Fruit fly (Drosophila melanogaster) whole organism, pupa: Measurements from ENCODE around the gene CG2972.

ENCODE experiments used
- CG10348 ChIP-seq: fragments of 200-800 bp; sonication (Bioruptor generic); IDR thresholded peaks from 2 replicates; pipeline ENCODE4 v1.3.6; 2022; ENCODE audit warnings: missing biosample characterization, missing genetic modification characterization
- CG12605 ChIP-seq: fragments of 200-800 bp; sonication (Bioruptor generic); IDR thresholded peaks from 2 replicates; pipeline ENCODE4 v1.3.6; 2022; ENCODE audit warnings: missing biosample characterization, missing genetic modification characterization
- CG13204 ChIP-seq: fragments of 200-800 bp; sonication (Bioruptor generic); optimal IDR thresholded peaks from 2 replicates; lab custom pipeline; 2018; ENCODE audit warnings: missing biosample characterization, mild to moderate bottlenecking, missing genetic modification characterization, moderate library complexity
- CG14655 ChIP-seq: fragments of 200-800 bp; sonication (Bioruptor generic); optimal IDR thresholded peaks from 3 replicates; lab custom pipeline; 2017; ENCODE audit warnings: mild to moderate bottlenecking, missing biosample characterization, missing genetic modification reagents, missing genetic modification characterization
- CG15710 ChIP-seq: fragments of 200-800 bp; sonication (Bioruptor generic); optimal IDR thresholded peaks from 2 replicates; lab custom pipeline; 2018; ENCODE audit warnings: missing biosample characterization, mild to moderate bottlenecking, missing genetic modification characterization, moderate library complexity
- CG17806 ChIP-seq: fragments of 200-800 bp; sonication (Bioruptor generic); optimal IDR thresholded peaks from 2 replicates; lab custom pipeline; 2018; ENCODE audit warnings: missing biosample characterization, mild to moderate bottlenecking, missing genetic modification characterization, moderate library complexity
- CG32121 ChIP-seq: fragments of 200-800 bp; sonication (Bioruptor generic); IDR thresholded peaks from 2 replicates; pipeline ENCODE4 v1.3.6; 2022; ENCODE audit warnings: missing biosample characterization, missing genetic modification characterization
- CG34367 ChIP-seq: fragments of 200-800 bp; sonication (Bioruptor generic); optimal IDR thresholded peaks from 2 replicates; lab custom pipeline; 2018; ENCODE audit warnings: missing biosample characterization, mild to moderate bottlenecking, missing genetic modification characterization
- CG4496 ChIP-seq: fragments of 200-800 bp; sonication (Bioruptor generic); IDR thresholded peaks from 3 replicates; pipeline ENCODE4 v1.3.6; 2022; ENCODE audit warnings: missing biosample characterization, missing genetic modification characterization
- CG8159 ChIP-seq: fragments of 200-800 bp; sonication (Bioruptor generic); optimal IDR thresholded peaks from 3 replicates; lab custom pipeline; 2018; ENCODE audit warnings: missing biosample characterization, mild to moderate bottlenecking, missing genetic modification characterization, moderate library complexity
- CG8301 ChIP-seq: fragments of 200-800 bp; sonication (Bioruptor generic); optimal IDR thresholded peaks from 2 replicates; lab custom pipeline; 2018; ENCODE audit warnings: missing biosample characterization, mild to moderate bottlenecking, missing genetic modification characterization
- CG9948 ChIP-seq: fragments of 200-800 bp; sonication (Bioruptor generic); optimal IDR thresholded peaks from 2 replicates; lab custom pipeline; 2018; ENCODE audit warnings: missing biosample characterization, mild to moderate bottlenecking, missing genetic modification characterization, moderate library complexity
- D1 ChIP-seq: fragments of 200-800 bp; sonication (Bioruptor generic); optimal IDR thresholded peaks from 2 replicates; lab custom pipeline; 2018; ENCODE audit warnings: missing biosample characterization, mild to moderate bottlenecking, missing genetic modification characterization, moderate library complexity
- EcR ChIP-seq: fragments of 200-800 bp; sonication (Bioruptor generic); optimal IDR thresholded peaks from 3 replicates; lab custom pipeline; 2019; ENCODE audit warnings: missing biosample characterization, missing genetic modification characterization, mild to moderate bottlenecking, moderate library complexity, missing genetic modification reagents
- Ets98B ChIP-seq: fragments of 200-800 bp; sonication (Bioruptor generic); IDR thresholded peaks from 2 replicates; pipeline ENCODE4 v1.3.6; 2022; ENCODE audit warnings: missing biosample characterization, missing genetic modification characterization
- Pif1A ChIP-seq: fragments of 200-800 bp; sonication (Bioruptor generic); optimal IDR thresholded peaks from 3 replicates; lab custom pipeline; 2016; ENCODE audit warnings: missing biosample characterization, missing genetic modification characterization
- Pif1B ChIP-seq: fragments of 200-800 bp; sonication (Bioruptor generic); optimal IDR thresholded peaks from 3 replicates; lab custom pipeline; 2016; ENCODE audit warnings: missing biosample characterization, missing genetic modification characterization
- Snoo ChIP-seq: fragments of 200-800 bp; sonication (Bioruptor generic); optimal IDR thresholded peaks from 3 replicates; lab custom pipeline; 2017; ENCODE audit warnings: missing biosample characterization, mild to moderate bottlenecking, missing genetic modification characterization, inconsistent platforms
- fd96Ca ChIP-seq: fragments of 200-800 bp; sonication (Bioruptor generic); IDR thresholded peaks from 3 replicates; pipeline ENCODE4 v1.3.6; 2022; ENCODE audit warnings: missing biosample characterization, missing genetic modification characterization
- gl ChIP-seq: fragments of 200-800 bp; sonication (Bioruptor generic); optimal IDR thresholded peaks from 2 replicates; lab custom pipeline; 2018; ENCODE audit warnings: missing biosample characterization, mild to moderate bottlenecking, missing genetic modification characterization
- rn ChIP-seq: fragments of 200-800 bp; sonication (Bioruptor generic); IDR thresholded peaks from 2 replicates; pipeline ENCODE4 v1.3.6; 2022; ENCODE audit warnings: missing biosample characterization, missing genetic modification characterization

CG2972 gene

DNA sequence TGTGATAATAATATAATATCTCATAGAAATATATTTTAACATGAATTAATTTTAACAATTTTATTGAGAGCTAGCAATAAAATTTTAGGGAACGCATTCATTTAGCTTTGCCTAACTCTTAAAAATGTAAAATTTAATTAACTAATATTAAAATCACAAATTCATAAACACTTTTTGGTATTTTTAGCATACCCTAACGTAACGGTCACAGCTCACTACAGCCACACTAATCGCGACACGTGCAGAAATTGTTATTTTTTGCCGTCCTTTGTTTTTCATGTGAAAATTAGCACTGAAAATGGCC lies at the start of gene CG2972:
Gene CG2972, plus strand, starts transcription at position 205 of the 304 bp plus-strand sequence.
- TF ChIP-seq CG12605 (no peak), CG13204 (no peak), gl (tag; lab: Kevin White, UChicago) (no peak), CG8301 (tag; lab: Kevin White, UChicago) (no peak), CG9948 (tag; lab: Kevin White, UChicago) (no peak), rn (GFP tag; lab: Robert Waterston, UW) (no peak), CG34367 (tag; lab: Kevin White, UChicago) (no peak), D1 (tag; lab: Kevin White, UChicago) (no peak), CG14655 (no peak), Ets98B (no peak), Snoo (tag; lab: Kevin White, UChicago) (no peak), CG32121 (GFP tag; lab: Robert Waterston, UW) (no peak), CG15710 (no peak)

DNA sequence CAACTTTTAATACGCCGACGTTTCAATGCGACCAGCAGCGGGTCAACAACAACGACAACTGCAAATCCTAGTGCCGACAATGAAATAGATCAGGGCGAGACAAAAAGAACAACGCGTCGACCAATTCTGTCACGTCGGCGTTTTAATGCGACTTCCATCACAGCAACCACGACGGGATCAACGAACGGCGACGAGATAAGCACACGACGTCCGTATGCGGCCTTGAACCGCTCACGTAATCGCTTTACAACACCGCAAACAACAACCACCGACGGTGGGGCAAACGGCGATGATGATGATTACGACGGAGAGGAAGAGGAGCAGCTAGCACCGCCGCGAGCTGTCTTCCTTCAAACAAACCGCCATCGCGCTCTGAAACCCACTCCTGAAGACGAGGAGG lies 43.4 kb upstream of the CG2972 start:
- TF ChIP-seq EcR (GFP tag; lab: Kevin White, UChicago) (peak; percentile 97), CG10348 (GFP tag; lab: Robert Waterston, UW) (no peak)

DNA sequence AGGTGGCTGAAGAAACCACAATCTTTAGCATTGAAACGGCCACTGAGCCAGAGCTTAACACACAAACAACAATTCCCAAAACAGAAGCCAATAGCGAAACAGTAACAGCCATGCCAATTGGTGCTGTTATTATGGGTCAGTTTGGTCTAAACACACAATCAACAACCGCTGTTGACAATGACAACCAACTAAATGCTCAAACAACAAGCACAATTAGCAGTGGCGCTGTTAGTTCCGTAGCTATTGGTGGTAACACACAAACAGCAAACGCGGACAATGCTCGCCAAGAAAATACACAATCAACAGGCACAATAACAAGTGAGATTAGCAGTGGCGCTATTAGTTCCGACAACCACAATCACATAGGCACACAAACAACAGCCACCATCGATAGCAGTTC lies 39.1 kb upstream of the CG2972 start:
- no peak for TF ChIP-seq CG8159 (tag; lab: Kevin White, UChicago)
- no peak for TF ChIP-seq CG14655
- TF ChIP-seq D1 (tag; lab: Kevin White, UChicago): no peak
- TF ChIP-seq rn (GFP tag; lab: Robert Waterston, UW): no peak
- TF ChIP-seq CG17806: no peak
- no peak for TF ChIP-seq CG34367 (tag; lab: Kevin White, UChicago)

DNA sequence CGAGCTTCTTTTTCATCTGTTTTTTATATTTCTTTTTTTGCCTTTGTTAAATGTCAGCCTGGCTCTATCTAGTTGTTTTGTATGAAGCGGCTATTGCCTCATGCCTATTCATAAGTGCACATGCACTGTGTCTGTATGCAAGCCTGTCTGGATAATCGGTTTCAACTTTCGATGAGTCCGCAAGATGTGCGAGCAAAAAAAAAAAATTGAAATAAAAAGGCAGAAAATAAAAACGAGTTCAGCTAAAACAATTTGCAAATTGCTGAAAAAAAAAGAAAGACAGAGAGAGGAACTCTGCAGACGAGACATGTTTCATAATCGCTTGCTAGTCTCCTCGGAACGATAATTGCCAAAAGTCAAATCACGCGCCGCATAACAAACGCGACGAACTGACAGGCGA lies 37.2 kb upstream of the CG2972 start:
- no peak for TF ChIP-seq CG13204
- no peak; the same call in 1 of the 2 replicates for TF ChIP-seq Ets98B
- TF ChIP-seq CG32121 (GFP tag; lab: Robert Waterston, UW): no peak
- TF ChIP-seq, all 21 proteins: peak for 0

DNA sequence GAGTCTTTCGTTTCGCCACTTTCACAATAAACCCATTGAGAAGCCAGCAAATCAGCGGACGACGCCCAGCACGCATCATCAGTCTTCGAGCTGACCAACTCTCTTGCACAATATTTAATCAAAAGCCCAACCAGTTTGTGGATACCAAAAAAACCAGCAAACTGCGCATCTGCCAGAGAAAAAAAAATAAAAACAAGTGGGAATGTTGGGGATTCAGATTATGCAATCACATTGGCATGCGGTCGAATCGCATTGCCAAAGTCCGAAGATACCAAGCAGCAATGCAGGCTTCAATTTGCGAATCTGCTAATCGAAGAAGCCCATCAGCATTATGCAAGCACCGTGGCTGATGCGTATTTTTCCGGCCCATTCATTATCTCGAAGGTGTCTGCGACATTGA lies 36.2 kb upstream of the CG2972 start:
- TF ChIP-seq CG8301 (tag; lab: Kevin White, UChicago) (no peak), Pif1B (GFP tag; lab: Kevin White, UChicago) (no peak), CG12605 (no peak), rn (GFP tag; lab: Robert Waterston, UW) (no peak), CG14655 (no peak), Ets98B (no peak), CG10348 (GFP tag; lab: Robert Waterston, UW) (no peak), CG32121 (GFP tag; lab: Robert Waterston, UW) (no peak), Pif1A (no peak), CG34367 (tag; lab: Kevin White, UChicago) (no peak)

DNA sequence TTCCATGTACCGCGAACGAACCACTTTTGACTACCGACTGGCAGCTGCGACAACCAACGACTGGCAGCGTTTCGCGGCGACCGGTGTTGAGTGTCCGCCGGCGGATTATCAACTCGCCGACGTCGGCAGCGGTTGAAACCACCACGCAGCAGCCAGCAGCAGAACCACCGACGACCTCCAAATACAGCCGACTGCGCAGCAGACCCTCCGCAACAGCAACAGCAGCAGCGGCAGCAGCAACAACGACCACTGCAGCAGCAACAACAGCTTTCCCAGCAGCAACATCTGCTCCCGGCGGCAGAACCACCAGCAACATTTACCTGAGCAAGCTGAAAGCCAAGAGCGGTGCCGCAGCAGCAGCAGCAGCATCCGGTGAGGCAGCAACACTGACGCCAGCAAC lies 35.0 kb upstream of the CG2972 start:
- TF ChIP-seq CG13204 (peak; percentile 50), CG8159 (tag; lab: Kevin White, UChicago) (no peak)

DNA sequence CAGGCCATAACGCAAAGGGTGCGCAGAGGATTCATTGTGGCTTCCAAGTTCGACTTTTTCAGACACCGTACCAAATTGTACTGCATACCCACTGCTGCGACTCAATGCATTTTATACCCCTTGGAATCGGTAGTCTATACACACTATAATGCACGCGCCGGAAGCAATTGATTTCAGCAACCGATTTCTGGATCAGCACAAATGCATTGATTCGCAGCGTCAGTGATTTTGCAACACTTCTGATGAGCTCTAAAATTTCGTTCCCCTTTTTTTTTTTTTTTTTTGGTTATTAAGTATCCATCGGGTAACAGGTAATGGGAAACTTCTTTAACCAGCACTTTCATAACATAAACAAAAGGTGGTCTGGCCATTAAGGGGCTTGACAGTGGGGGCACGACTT lies 30.4 kb upstream of the CG2972 start, which contains the start of gene Yp2:
Gene Yp2, minus strand, starts transcription at position 88 of the 400 bp plus-strand sequence.
- TF ChIP-seq CG17806 (no peak), CG9948 (tag; lab: Kevin White, UChicago) (no peak), CG8301 (tag; lab: Kevin White, UChicago) (no peak), CG4496 (GFP tag; lab: Robert Waterston, UW) (no peak), rn (GFP tag; lab: Robert Waterston, UW) (no peak), CG13204 (no peak), CG14655 (no peak), CG12605 (no peak), Pif1B (GFP tag; lab: Kevin White, UChicago) (no peak), Ets98B (no peak)

DNA sequence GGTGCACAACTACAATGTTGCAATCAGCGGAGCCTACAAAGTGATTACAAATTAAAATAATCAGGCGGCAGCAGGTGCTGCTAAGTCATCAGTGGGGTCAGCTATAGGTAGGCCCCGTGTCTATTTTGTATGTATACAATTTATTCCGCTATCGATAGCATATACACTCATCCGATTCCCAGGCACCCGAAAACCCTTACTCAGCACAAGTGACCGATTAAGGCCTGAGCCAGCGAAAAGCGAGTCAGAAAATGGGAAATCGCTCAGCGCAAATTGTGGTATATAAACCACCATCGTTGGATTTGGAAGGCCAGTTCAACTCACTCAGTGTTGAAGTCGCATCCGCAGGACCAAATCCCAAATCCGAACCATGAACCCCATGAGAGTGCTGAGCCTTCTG lies 29.4 kb upstream of the CG2972 start, which contains the start of gene Yp1:
Gene Yp1, plus strand, starts transcription at position 265 of the 400 bp plus-strand sequence.
- TF ChIP-seq rn (GFP tag; lab: Robert Waterston, UW) (no peak), Pif1A (no peak), fd96Ca (GFP tag; lab: Robert Waterston, UW) (no peak), Ets98B (no peak), CG10348 (GFP tag; lab: Robert Waterston, UW) (no peak), CG13204 (no peak), Pif1B (GFP tag; lab: Kevin White, UChicago) (no peak), CG9948 (tag; lab: Kevin White, UChicago) (no peak), D1 (tag; lab: Kevin White, UChicago) (no peak), CG15710 (no peak)
